Fruit fly (Drosophila melanogaster) whole organism, prepupa: ENCODE data around the gene lost.

ENCODE experiments used
- Met ChIP-seq: fragments of 200-800 bp; sonication (Bioruptor generic); optimal IDR thresholded peaks from 3 replicates; lab custom pipeline; 2016; ENCODE audit warnings: missing biosample characterization, missing genetic modification characterization
- fkh ChIP-seq: fragments of 200-800 bp; sonication (Bioruptor generic); optimal IDR thresholded peaks from 3 replicates; lab custom pipeline; 2017; ENCODE audit warnings: missing biosample characterization, mild to moderate bottlenecking, missing genetic modification characterization, moderate library complexity
- net ChIP-seq: fragments of 200-800 bp; sonication (Bioruptor generic); optimal IDR thresholded peaks from 3 replicates; lab custom pipeline; 2016; ENCODE audit warnings: missing biosample characterization, missing genetic modification characterization
- salr ChIP-seq, 2 experiments: fragments of 200-800 bp; sonication (Bioruptor generic); optimal IDR thresholded peaks; 3 replicates each; lab custom pipeline; 2016 to 2018; ENCODE audit warnings: missing biosample characterization in 2 of 2, missing genetic modification characterization in 2 of 2, mild to moderate bottlenecking in 1 of 2
- svp ChIP-seq: fragments of 200-800 bp; sonication (Bioruptor generic); peaks from one replicate; lab custom pipeline; 2016; ENCODE audit warnings: missing biosample characterization, missing genetic modification characterization

DNA sequence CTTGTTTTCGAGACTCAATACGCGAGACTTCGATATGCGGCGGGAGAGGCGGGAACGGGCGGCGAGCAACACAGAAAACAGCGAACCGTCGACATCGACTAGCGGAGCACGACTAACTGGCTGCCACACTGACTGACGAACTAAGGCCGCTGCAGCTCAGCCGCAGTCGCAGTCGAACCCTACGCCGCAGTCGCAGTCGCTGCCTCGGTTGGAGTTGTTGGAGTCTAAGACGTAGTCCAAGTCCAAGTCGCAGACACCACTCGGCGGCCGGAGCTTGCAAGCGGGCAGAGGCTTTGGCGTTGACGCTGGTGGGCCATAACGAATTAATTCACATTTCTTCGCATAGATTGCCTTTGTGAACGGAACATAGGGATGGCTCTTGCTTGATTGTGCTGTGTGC is 47.8 kb downstream of the lost start:
- no peak for TF ChIP-seq svp (GFP tag; lab: Kevin White, UChicago)
- TF ChIP-seq net (GFP tag; lab: Kevin White, UChicago) = no peak
- TF ChIP-seq salr (GFP tag; optimal IDR thresholded peaks at IDR 0.05; lab: Kevin White, UChicago) = no peak
- TF ChIP-seq Met (GFP tag; lab: Kevin White, UChicago) = no peak
- TF ChIP-seq fkh = no peak
